Worm (Caenorhabditis elegans): ENCODE data around the gene top-3.

top-3 gene

DNA sequence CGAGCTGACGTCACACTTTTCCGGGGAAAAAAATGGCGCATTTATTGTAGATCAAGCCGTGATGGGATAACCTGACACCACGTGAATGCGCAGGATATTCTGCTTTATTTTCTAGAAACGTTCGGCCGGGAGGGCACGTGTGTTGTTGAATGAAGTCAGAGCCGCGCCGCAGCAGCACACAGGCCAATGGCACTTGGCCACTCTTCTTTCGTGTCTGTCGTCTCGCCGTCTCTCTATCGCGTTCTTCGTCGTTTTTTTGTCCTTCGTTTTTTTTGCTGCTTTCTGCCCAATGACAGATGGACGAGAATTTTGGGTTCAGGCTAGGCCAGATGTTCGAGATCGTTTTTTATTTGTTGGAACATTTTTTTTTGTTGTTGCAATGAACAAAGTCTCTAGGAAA, 21.6 kb upstream of the top-3 start:
- TF ChIP-seq hlh-8 (tag; optimal IDR thresholded peaks at IDR 0.05) = no peak
- TF ChIP-seq hlh-30 (tag; optimal IDR thresholded peaks at IDR 0.05; ENCODE audit: insufficient read depth) = peak; percentile 4
- TF ChIP-seq nfya-1 (tag; optimal IDR thresholded peaks at IDR 0.05) = peak; percentile 41
- no peak for TF ChIP-seq lim-6 (tag; optimal IDR thresholded peaks at IDR 0.05)
- no peak for TF ChIP-seq ceh-6 (GFP tag; optimal IDR thresholded peaks at IDR 0.05)
- TF ChIP-seq hlh-15 (tag; optimal IDR thresholded peaks at IDR 0.05) = no peak
- no peak for TF ChIP-seq hlh-6 (tag; optimal IDR thresholded peaks at IDR 0.05)
- TF ChIP-seq tbx-2 (tag; optimal IDR thresholded peaks at IDR 0.05) = no peak
- no peak for TF ChIP-seq rnt-1 (tag; optimal IDR thresholded peaks at IDR 0.05)
- no peak for TF ChIP-seq T23F11.4 (GFP tag; optimal IDR thresholded peaks at IDR 0.05)

DNA sequence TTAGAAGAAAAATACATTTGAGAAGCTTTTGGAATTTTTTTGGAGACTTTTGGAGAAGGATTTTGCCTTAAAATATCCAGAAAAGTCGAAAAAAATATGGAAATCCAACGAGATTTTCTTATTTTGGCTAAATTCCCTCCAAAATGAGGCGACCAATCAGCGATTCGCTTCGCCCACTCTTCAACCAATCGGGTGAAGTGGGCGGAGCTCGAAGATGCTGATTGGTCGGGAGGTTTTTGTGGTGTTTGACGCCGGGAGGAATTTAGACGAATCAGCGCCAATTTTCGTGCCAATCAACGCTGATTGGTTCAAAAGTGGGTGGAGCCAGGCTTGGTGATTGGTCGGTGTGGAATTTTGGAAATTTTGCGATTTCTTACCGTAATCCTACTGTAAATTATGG, 20.8 kb upstream of the top-3 start:
- TF ChIP-seq sox-2 (GFP tag; IDR thresholded peaks at IDR 0.05) (no peak), nfya-1 (tag; optimal IDR thresholded peaks at IDR 0.05) (peak; percentile 95), pax-1 (tag; optimal IDR thresholded peaks at IDR 0.05) (no peak), gmeb-2 (tag; optimal IDR thresholded peaks at IDR 0.05) (no peak), ceh-18 (tag; optimal IDR thresholded peaks at IDR 0.05) (no peak), lin-11 (tag; optimal IDR thresholded peaks at IDR 0.05) (no peak)

DNA sequence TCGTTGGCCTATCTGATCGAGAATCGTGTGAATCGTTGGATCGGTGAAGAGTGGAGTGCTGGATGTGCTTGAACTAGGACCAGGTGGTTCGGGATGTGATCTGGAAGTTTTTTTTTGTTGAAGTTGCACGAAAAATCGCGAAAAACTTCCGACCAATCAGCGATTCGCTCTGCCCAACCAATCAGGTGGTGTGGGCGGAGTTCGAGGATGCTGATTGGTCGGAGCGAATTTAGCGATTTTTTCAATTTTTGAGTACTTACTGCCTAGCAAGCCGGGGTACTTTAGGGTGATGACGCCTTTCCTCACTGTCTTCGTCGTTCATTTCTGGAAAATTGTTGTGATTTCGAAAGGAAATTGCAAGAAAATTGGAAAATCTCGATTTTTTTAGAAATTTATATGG, 18.8 kb upstream of the top-3 start, which contains the start of gene Y56A3A.30:
Gene Y56A3A.30 (minus strand): TSS at position 324 of the 400 bp plus-strand sequence.
- TF ChIP-seq npax-4 (tag; optimal IDR thresholded peaks at IDR 0.05) = no peak
- peak; percentile 82 for TF ChIP-seq nfya-1 (tag; optimal IDR thresholded peaks at IDR 0.05)

DNA sequence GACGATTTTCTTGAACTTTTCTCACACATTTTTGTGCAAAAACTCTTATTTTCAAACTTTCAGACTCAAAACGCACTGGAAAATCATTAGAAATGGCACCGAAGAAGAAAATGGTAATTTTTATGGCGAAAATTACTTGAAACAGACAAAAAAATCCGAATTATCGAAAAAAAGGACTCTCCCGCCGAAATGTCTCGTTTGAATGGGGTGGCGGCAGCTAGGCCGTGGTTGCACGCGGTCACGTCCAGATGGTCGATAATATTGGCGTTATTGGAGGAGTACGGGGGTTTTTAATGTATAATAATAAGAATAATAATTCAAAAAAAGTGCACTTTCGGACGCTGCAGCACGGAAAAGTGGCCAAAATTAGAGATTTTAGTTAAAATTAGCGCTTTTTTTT, 14.4 kb upstream of the top-3 start, which contains the start of gene Y56A3A.31:
Gene Y56A3A.31 (plus strand): TSS at position 64 of the 400 bp plus-strand sequence.
- TF ChIP-seq ceh-22 (tag; optimal IDR thresholded peaks at IDR 0.05) (no peak), hlh-30 (tag; optimal IDR thresholded peaks at IDR 0.05; ENCODE audit: insufficient read depth) (no peak), dmd-4 (tag; optimal IDR thresholded peaks at IDR 0.05; ENCODE audit: borderline replicate concordance) (no peak), Y22D7AL.16 (tag; optimal IDR thresholded peaks at IDR 0.05) (no peak), pax-1 (tag; optimal IDR thresholded peaks at IDR 0.05) (no peak), ets-4 (tag; optimal IDR thresholded peaks at IDR 0.05) (peak; percentile 12), gmeb-2 (tag; optimal IDR thresholded peaks at IDR 0.05) (no peak), npax-4 (tag; optimal IDR thresholded peaks at IDR 0.05) (no peak), nfya-1 (tag; optimal IDR thresholded peaks at IDR 0.05) (peak; percentile 17), syd-9 (tag; optimal IDR thresholded peaks at IDR 0.05) (no peak), C38D4.7 (GFP tag; optimal IDR thresholded peaks at IDR 0.05) (no peak), F13H6.1 (tag; optimal IDR thresholded peaks at IDR 0.05) (no peak), ceh-31 (tag; optimal IDR thresholded peaks at IDR 0.05) (peak; percentile 38), unc-42 (tag; optimal IDR thresholded peaks at IDR 0.05) (no peak), C08G9.2 (tag; optimal IDR thresholded peaks at IDR 0.05) (peak; percentile 17), fkh-10 (GFP tag; optimal IDR thresholded peaks at IDR 0.05) (no peak), tbx-7 (tag; optimal IDR thresholded peaks at IDR 0.05) (no peak), tbx-2 (tag; optimal IDR thresholded peaks at IDR 0.05) (no peak), ceh-14 (tag; optimal IDR thresholded peaks at IDR 0.05) (no peak)

DNA sequence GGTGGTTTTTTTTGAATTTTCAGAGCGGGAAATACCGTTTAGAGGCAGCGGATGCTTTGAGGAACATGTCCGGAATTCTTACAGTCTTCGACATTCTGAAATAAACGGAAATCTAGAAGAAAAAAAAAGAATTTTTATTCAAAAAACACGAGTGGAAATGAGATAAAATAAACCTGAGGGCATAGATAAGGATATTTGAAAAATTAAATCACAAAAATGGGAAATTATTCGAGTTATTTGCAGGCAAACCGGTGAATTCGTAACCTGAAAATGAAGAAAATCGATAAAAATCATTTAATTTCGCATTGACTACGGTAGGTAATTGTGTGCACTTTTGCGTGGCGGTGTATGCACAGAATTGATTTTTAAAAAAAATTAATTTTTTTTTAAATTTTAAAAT, 14.0 kb upstream of the top-3 start, which contains the start of gene ung-1:
Gene ung-1 (minus strand): TSS at position 101 of the 400 bp plus-strand sequence.
- TF ChIP-seq zip-5 (tag; optimal IDR thresholded peaks at IDR 0.05) (no peak), che-1 (tag; optimal IDR thresholded peaks at IDR 0.05) (no peak), pqm-1 (tag; optimal IDR thresholded peaks at IDR 0.05) (no peak), elt-2 (tag; optimal IDR thresholded peaks at IDR 0.05) (no peak), ets-4 (tag; optimal IDR thresholded peaks at IDR 0.05) (no peak)

DNA sequence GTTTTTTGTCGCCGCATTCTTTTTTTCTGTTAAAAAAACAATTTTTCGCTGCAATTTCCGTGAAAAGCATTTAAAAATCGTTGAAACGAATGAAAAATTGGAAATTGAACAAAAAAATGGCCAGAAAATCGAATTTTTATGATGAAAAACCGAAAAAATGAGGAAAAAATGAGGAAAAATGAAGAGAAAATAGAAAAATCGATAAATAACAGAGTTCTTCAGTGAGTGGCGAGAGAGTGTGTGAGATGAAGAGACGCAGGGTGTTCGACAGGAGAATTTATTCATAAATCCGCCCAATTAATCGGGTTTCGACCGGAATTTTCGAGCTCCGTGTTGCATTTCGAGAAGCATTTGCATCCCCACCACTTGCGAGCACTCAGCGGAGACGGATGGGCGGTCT, 11.4 kb upstream of the top-3 start, which contains the start of gene Y56A3A.28:
Gene Y56A3A.28 (minus strand): TSS at position 33 of the 400 bp plus-strand sequence.
- TF ChIP-seq mec-3 (tag; optimal IDR thresholded peaks at IDR 0.05; ENCODE audit: borderline replicate concordance) (no peak), ceh-48 (tag; optimal IDR thresholded peaks at IDR 0.05) (peak; percentile 85)
